Worm (Caenorhabditis elegans) whole organism, early embryonic: ENCODE data around the gene T14B4.3.

Source experiments
- B0310.2 ChIP-seq: sonication (generic microtip); optimal IDR thresholded peaks from 2 replicates; lab custom pipeline; 2016; ENCODE audit warnings: mild to moderate bottlenecking, missing genetic modification characterization, missing compliant biosample characterization
- F13C5.2 ChIP-seq: sonication (generic microtip); optimal IDR thresholded peaks from 2 replicates; lab custom pipeline; 2017; ENCODE audit warnings: mild to moderate bottlenecking, missing genetic modification characterization, inconsistent platforms, missing compliant biosample characterization
- ama-1 ChIP-seq: fragments of 150-350 bp; optimal IDR thresholded peaks from 2 replicates; lab custom pipeline; 2014
- flt-1 ChIP-seq: fragments of 200-800 bp; sonication (Bioruptor generic); IDR thresholded peaks from 2 replicates; pipeline ENCODE4 v1.3.6; 2022; ENCODE audit warnings: missing genetic modification characterization, missing compliant biosample characterization
- hmbx-1 ChIP-seq: sonication (generic microtip); optimal IDR thresholded peaks from 2 replicates; lab custom pipeline; 2016; ENCODE audit warnings: mild to moderate bottlenecking, missing genetic modification characterization, missing compliant biosample characterization
- hmg-4 ChIP-seq: fragments of 200-800 bp; sonication (Bioruptor generic); optimal IDR thresholded peaks from 2 replicates; lab custom pipeline; 2018; ENCODE audit warnings: mild to moderate bottlenecking, missing genetic modification characterization, missing compliant biosample characterization
- pes-1 ChIP-seq: fragments of 200-800 bp; sonication (Bioruptor generic); IDR thresholded peaks from 2 replicates; pipeline ENCODE4 v1.3.6; 2022; ENCODE audit warnings: missing genetic modification reagents, missing genetic modification characterization, missing compliant biosample characterization
- scrt-1 ChIP-seq: fragments of 200-800 bp; sonication (Bioruptor generic); IDR thresholded peaks from 2 replicates; pipeline ENCODE4 v1.3.6; 2022; ENCODE audit warnings: missing genetic modification characterization, missing compliant biosample characterization
- tbx-11 ChIP-seq: fragments of 200-800 bp; sonication (Bioruptor generic); IDR thresholded peaks from 2 replicates; pipeline ENCODE4 v1.3.6; 2022; ENCODE audit warnings: missing genetic modification characterization, missing compliant biosample characterization
- tra-4 ChIP-seq: sonication (generic microtip); optimal IDR thresholded peaks from 2 replicates; lab custom pipeline; 2017; ENCODE audit warnings: missing genetic modification characterization, missing compliant biosample characterization

- TF ChIP-seq ama-1 (lab: Kevin White, UChicago) (no peak), pes-1 (no peak), hmg-4 (no peak), tra-4 (tag; lab: Kevin White, UChicago) (no peak), B0310.2 (no peak), flt-1 (GFP tag; lab: Robert Waterston, UW) (no peak), hmbx-1 (tag; lab: Kevin White, UChicago) (no peak), tbx-11 (no peak), scrt-1 (GFP tag; lab: Robert Waterston, UW) (no peak), F13C5.2 (tag; lab: Kevin White, UChicago) (no peak)
Observed at ce11 chrII:6708980-6709379, 25.8 kb upstream of the T14B4.3 start.
